Worm (Caenorhabditis elegans) whole organism, L2 larva: ENCODE data around the gene M05D6.8.

ENCODE experiments used
- F13H6.1 ChIP-seq: sonication (generic microtip); optimal IDR thresholded peaks from 2 replicates; lab custom pipeline; 2016; ENCODE audit warnings: missing genetic modification characterization, missing compliant biosample characterization
- ama-1 ChIP-seq: fragments of 150-350 bp; optimal IDR thresholded peaks from 2 replicates; lab custom pipeline; 2018; ENCODE audit warnings: inconsistent platforms
- ceh-82 ChIP-seq: fragments of 150-350 bp; optimal IDR thresholded peaks from 2 replicates; lab custom pipeline; 2014; ENCODE audit warnings: missing biosample characterization, missing genetic modification characterization
- elt-3 ChIP-seq: sonication (generic microtip); optimal IDR thresholded peaks from 2 replicates; lab custom pipeline; 2017; ENCODE audit warnings: missing biosample characterization, missing genetic modification characterization
- fos-1 ChIP-seq: fragments of 150-350 bp; optimal IDR thresholded peaks from 2 replicates; lab custom pipeline; 2014; ENCODE audit warnings: missing biosample characterization, missing genetic modification characterization
- lin-11 ChIP-seq: fragments of 150-350 bp; sonication (generic microtip); optimal IDR thresholded peaks from 2 replicates; lab custom pipeline; 2014; ENCODE audit warnings: missing biosample characterization, missing genetic modification characterization, inconsistent platforms, mixed read lengths
- lin-13 ChIP-seq: fragments of 150-350 bp; optimal IDR thresholded peaks from 2 replicates; lab custom pipeline; 2014; ENCODE audit warnings: missing biosample characterization, missing genetic modification reagents, missing genetic modification characterization
- lsy-2 ChIP-seq, 2 experiments: fragments of 150-350 bp in 1 of 2; sonication (generic microtip) in 1 of 2; optimal IDR thresholded peaks; 2 replicates each; lab custom pipeline; 2014 to 2017; ENCODE audit warnings: missing biosample characterization in 2 of 2, missing genetic modification characterization in 2 of 2
- nhr-23 ChIP-seq: fragments of 150-350 bp; optimal IDR thresholded peaks from 2 replicates; lab custom pipeline; 2014; ENCODE audit warnings: missing biosample characterization, missing genetic modification reagents, missing genetic modification characterization
- nhr-237 ChIP-seq: fragments of 150-350 bp; optimal IDR thresholded peaks from 2 replicates; lab custom pipeline; 2014; ENCODE audit warnings: missing biosample characterization, missing genetic modification characterization
- nhr-6 ChIP-seq: fragments of 150-350 bp; optimal IDR thresholded peaks from 2 replicates; lab custom pipeline; 2014; ENCODE audit warnings: missing biosample characterization, missing genetic modification characterization
- snpc-4 ChIP-seq: fragments of 150-350 bp; optimal IDR thresholded peaks from 2 replicates; lab custom pipeline; 2014; ENCODE audit warnings: missing biosample characterization, missing genetic modification characterization

DNA sequence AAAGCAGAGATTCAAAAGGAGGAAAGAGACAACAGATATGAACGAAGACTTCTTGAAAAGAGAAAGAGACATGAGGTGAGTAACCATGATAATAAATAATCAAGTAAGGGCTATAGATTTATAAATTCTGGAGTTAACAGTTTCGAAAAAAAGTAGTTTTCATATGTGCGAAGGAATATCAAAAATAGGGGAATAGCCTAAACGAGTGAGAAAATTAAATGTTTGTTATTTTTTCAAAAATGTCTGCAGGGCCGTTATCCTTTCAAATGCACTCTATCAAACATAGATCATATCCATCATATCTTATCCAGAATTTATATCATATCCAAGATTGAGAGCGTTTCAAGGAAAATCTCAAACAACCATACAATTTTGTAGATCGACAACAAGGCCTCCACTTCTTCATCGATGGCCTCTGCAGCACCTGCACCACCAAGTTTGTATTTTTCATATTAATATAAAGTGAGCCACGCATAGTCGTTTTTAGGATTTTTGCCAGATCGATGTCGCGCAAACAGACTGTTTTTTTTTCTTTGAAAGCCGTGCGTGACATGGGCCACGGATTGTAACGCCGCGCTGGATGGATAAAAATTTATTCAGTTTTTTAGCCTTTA lies 50.2 kb downstream of the M05D6.8 start:
- TF ChIP-seq snpc-4 (tag; lab: Kevin White, UChicago) (no peak), elt-3 (tag; lab: Kevin White, UChicago) (no peak), lin-13 (GFP tag; lab: Kevin White, UChicago) (no peak), F13H6.1 (tag; lab: Kevin White, UChicago) (no peak), ama-1 (lab: Kevin White, UChicago) (no peak), lin-11 (tag; lab: Kevin White, UChicago) (no peak), nhr-23 (tag; lab: Kevin White, UChicago) (no peak), fos-1 (tag; lab: Kevin White, UChicago) (no peak), lsy-2 (tag; optimal IDR thresholded peaks at IDR 0.05; lab: Kevin White, UChicago) (no peak), nhr-6 (tag; lab: Kevin White, UChicago) (no peak), ceh-82 (no peak), nhr-237 (no peak)
